Worm (Caenorhabditis elegans): ENCODE data around the gene srsx-39.

DNA sequence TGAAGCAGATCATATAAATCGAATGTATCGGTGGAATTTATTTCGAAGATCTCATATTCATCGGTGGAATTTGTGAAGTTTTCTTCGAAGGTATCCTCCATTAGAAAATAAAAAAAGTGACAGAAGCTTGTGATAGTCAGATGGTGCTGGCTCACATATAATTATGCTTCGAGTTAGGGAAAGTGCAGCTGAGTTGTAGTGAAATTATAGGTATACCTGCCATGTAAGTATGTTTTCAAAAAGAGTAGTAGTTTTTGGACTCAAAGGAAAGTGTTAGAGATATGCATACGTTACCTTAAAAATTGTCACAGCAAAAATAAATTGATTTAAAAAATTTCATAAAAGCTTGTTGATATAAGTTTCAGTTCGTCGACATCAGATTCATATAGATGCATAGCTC lies 16.4 kb downstream of the srsx-39 start, which contains the start of gene srw-11:
- TF ChIP-seq aly-1 (tag; optimal IDR thresholded peaks at IDR 0.05) (no peak), ceh-36 (tag; optimal IDR thresholded peaks at IDR 0.05) (no peak), scrt-1 (GFP tag; IDR thresholded peaks at IDR 0.05) (no peak), tbx-11 (GFP tag; IDR thresholded peaks at IDR 0.05) (no peak), F13C5.2 (tag; optimal IDR thresholded peaks at IDR 0.05) (no peak), tbx-37 (GFP tag; conservative IDR thresholded peaks at IDR 0.05) (no peak), ama-1 (optimal IDR thresholded peaks at IDR 0.05) (no peak), tra-4 (tag; optimal IDR thresholded peaks at IDR 0.05) (no peak), hnd-1 (tag; optimal IDR thresholded peaks at IDR 0.05) (no peak)

Measured in whole organism, early embryonic.